Worm (Caenorhabditis elegans): ENCODE results near the gene wrt-10.

Gene wrt-10

DNA sequence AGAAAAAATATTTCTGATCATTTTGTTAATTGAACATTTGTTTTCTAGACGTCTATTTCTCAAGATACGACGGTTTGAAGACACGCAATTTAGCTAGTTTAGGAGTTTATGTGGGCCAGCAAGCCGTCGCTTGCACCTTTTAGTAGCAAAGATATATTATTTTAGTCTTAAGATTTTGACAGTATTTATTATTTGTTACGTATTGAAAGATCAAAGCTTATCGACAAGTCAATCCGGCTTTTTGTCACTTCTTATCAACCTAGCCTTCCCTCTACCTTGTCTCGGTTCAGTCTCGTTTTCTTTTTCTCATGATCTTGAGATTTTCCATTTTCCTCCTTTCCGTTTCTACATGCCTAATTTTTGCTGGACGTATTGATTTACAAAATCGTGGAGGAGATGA, 39.8 kb upstream of the wrt-10 start, which contains the start of gene F35D2.2:
Gene F35D2.2, plus strand, starts transcription at position 301 of the 400 bp plus-strand sequence.
- TF ChIP-seq aha-1 (tag), result peak; percentile 53
- TF ChIP-seq ces-1 (GFP tag; optimal IDR thresholded peaks at IDR 0.05), result no peak

DNA sequence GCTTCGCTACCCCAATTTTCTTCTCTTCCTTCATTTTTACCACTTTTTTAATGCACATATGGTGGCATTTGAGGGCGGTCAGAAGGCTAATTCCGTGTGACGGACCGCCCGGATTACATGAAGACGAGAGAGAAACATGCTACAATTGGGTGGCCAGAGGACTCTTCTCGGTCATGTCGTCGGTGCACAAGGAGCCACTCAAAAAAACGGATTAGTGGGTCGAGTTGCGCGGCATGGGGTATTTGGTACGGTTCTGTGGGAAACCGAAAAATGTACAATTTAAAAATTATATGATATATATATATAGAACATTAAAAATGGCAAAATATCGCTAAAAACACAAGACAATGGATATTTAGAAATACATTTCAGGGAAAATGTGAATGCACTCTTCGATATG, 36.5 kb upstream of the wrt-10 start:
- TF ChIP-seq hlh-30 (tag; optimal IDR thresholded peaks at IDR 0.05; ENCODE audit: insufficient read depth) (no peak), madf-5 (GFP tag; IDR thresholded peaks at IDR 0.05) (0 out of 4 replicates have a peak, but pooled peaks of 1 of the 2 experiments have one; percentile 13)

DNA sequence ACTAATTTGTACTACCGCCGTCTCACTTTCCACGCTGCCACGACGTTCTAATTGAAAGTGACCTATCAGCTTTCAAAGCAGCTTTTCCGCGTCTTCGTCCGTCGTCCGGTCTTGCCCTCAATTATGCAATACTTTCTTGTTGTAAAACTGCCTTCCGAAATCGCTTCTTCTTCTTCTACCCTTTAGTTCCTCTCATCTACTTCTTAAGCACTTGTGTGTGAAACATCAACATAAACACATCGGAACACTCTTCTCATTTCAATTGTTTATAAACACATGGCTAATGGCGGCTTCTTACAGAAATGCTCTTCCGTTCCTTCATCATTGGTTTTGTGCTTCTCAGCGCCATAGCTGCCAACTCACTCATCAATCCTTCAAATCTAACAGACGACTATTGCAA, 35.9 kb upstream of the wrt-10 start, which contains the start of gene F35D2.3:
Gene F35D2.3, plus strand, starts transcription at position 301 of the 400 bp plus-strand sequence.
- TF ChIP-seq mxl-2 (GFP tag; conservative IDR thresholded peaks at IDR 0.05), result no peak
- no peak for TF ChIP-seq nhr-76 (tag; optimal IDR thresholded peaks at IDR 0.05)
- no peak for TF ChIP-seq jun-1 (tag; optimal IDR thresholded peaks at IDR 0.05)
- TF ChIP-seq zag-1 (tag; optimal IDR thresholded peaks at IDR 0.05), result no peak
- no peak for TF ChIP-seq ceh-32 (tag; optimal IDR thresholded peaks at IDR 0.05; ENCODE audit: poor library complexity)
- no peak for TF ChIP-seq Y48G9A.11 (GFP tag; IDR thresholded peaks at IDR 0.05)

DNA sequence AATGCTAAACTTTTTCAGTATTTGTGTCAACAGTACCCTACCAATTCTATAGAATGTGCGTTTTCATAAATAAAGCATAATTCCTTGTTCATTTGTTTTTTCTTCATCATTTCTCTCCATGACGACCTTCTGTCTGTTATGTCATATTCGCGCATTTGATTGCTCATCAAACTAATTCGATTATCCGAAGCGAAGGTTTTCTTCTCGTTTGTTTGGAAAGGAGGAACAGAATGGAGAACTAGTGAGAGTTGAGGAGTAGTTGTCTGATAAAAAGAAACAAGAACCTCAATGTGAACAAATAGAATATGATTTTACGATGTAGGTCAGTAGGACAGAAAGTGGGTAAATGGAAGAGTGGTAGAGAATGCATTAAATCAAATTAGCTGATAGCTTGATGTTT, 28.3 kb upstream of the wrt-10 start:
- TF ChIP-seq fos-1 (tag; optimal IDR thresholded peaks at IDR 0.05) (no peak), unc-62 (GFP tag; optimal IDR thresholded peaks at IDR 0.05 in 1 of 2) (peak in 1 of 2 experiments; percentile 87), unc-62 (tag; optimal IDR thresholded peaks at IDR 0.05) (no peak)

DNA sequence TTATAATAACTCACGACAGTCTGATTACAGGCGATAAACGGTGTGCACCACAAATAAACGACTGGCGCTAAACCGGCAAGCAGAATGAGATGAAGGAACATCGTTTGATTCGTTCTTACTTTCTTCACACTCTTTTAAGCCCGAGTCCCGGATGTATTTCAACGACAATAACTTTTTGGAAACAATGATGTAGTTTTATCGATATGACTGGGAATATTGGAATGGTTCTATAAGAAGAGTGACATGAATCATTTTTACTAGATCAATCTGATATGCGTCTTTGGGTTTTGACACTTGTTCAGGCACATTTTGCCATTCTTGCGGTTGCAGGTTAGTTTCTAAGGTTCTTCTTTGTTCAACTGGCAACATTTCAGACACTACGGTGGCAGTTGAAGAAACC, 27.1 kb upstream of the wrt-10 start, which contains the start of the genes ZK1290.11 and ZK1290.1:
Gene ZK1290.11, minus strand, starts transcription at position 101 of the 400 bp plus-strand sequence.
Gene ZK1290.1, plus strand, starts transcription at position 271 of the 400 bp plus-strand sequence.
- TF ChIP-seq zfp-3 (GFP tag; conservative IDR thresholded peaks at IDR 0.05), result no peak
- TF ChIP-seq D1046.2 (GFP tag; IDR thresholded peaks at IDR 0.05), result no peak
- TF ChIP-seq lin-13 (GFP tag; optimal IDR thresholded peaks at IDR 0.05), result no peak
- TF ChIP-seq dve-1 (tag; optimal IDR thresholded peaks at IDR 0.05; ENCODE audit: insufficient read depth), result no peak
- TF ChIP-seq lin-1 (GFP tag; IDR thresholded peaks at IDR 0.05), result no peak

DNA sequence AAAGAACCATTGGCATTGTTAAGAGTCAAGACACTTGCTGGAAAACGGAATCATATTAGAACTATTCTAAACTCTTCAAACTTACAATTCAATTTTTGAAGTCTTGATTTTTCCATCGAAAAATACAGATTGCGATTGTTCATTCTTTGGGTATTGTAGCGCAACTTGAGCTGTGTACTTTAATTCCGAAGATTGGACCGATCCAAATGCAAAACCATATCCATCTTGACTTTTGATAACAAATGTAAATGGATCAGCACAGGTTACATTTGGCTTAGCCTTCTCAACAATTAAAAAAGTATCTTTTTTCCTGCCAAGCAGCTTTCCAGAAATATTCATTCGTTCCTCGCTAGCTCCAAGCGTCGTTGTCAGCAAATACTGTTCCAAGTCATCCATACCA, 26.5 kb upstream of the wrt-10 start:
- peak in 1 of 2 experiments; percentile 96 for TF ChIP-seq unc-62 (GFP tag; optimal IDR thresholded peaks at IDR 0.05 in 1 of 2)
- no peak for TF ChIP-seq unc-62 (tag; optimal IDR thresholded peaks at IDR 0.05)
- TF ChIP-seq skn-1 (tag; optimal IDR thresholded peaks at IDR 0.05), result no peak

DNA sequence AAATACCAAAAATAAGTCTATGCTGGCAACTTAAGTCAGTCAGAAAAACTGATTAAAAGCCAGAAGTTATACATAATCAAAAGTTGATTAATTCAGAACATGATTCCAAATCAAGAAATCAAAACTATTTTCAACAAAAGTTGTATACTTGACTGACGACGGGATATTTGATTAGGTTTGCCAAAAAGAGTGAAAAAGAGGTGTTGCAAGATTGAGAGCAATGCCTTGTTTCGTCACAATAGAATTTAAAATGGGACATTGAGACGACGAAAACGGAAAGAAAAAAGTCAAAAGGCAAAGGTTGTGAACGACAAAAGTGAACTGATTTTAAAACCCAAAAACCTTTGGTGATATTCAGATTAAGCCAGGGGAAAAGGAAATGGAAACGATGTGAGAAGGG, 24.5 kb upstream of the wrt-10 start:
- TF ChIP-seq fkh-10 (GFP tag; optimal IDR thresholded peaks at IDR 0.05) (peak; percentile 92), ZK546.5 (tag; optimal IDR thresholded peaks at IDR 0.05) (no peak), unc-130 (GFP tag; optimal IDR thresholded peaks at IDR 0.05) (no peak)

DNA sequence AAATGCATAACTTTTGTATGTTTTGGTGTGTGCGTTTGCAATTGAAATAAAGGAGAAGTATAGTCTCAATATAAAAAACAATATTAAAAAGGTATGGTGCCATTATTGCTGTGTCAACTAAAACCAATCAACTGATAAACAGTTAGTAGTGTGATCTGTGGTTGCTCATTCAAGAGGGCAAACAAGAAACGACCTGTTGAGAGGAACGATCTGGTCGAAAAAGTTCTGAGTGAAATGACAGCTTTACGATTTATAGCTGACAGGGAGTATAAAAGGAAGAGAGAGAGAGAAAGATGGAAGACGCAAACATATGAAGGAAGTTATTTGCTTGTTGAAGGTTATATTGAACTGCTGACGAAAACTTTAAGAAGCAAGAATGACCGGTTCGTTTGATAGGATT, 23.6 kb upstream of the wrt-10 start:
- TF ChIP-seq T20F7.1 (GFP tag; optimal IDR thresholded peaks at IDR 0.05), result no peak
- no peak for TF ChIP-seq duxl-1 (tag; optimal IDR thresholded peaks at IDR 0.05; ENCODE audit: poor library complexity)
- TF ChIP-seq nhr-25 (tag; optimal IDR thresholded peaks at IDR 0.05; ENCODE audit: borderline replicate concordance, insufficient read depth), result no peak
- TF ChIP-seq nhr-28 (tag; optimal IDR thresholded peaks at IDR 0.05), result peak; percentile 30
- TF ChIP-seq dmd-6 (GFP tag; IDR thresholded peaks at IDR 0.05), result peak; percentile 83
- peak in 1 of 2 experiments; percentile 33 for TF ChIP-seq mdl-1 (tag; optimal IDR thresholded peaks at IDR 0.05)
- peak; percentile 17 for TF ChIP-seq nhr-48 (tag; optimal IDR thresholded peaks at IDR 0.05)
- no peak for TF ChIP-seq daf-16 (GFP tag; optimal IDR thresholded peaks at IDR 0.05)
- peak; percentile 77 for TF ChIP-seq daf-16 (tag; optimal IDR thresholded peaks at IDR 0.05)
- no peak for TF ChIP-seq snpc-1.2 (GFP tag; IDR thresholded peaks at IDR 0.05)
- no peak for TF ChIP-seq pha-4 (GFP tag; IDR thresholded peaks at IDR 0.05)
- no peak for TF ChIP-seq pha-4 (tag; optimal IDR thresholded peaks at IDR 0.05)
- no peak for TF ChIP-seq spr-1 (tag; optimal IDR thresholded peaks at IDR 0.05)
- no peak for TF ChIP-seq nhr-11 (tag; optimal IDR thresholded peaks at IDR 0.05)
- no peak for TF ChIP-seq aly-2 (tag; optimal IDR thresholded peaks at IDR 0.05)
- TF ChIP-seq fkh-10 (GFP tag; optimal IDR thresholded peaks at IDR 0.05), result no peak
- TF ChIP-seq hlh-11 (tag; optimal IDR thresholded peaks at IDR 0.05), result peak; percentile 66
- TF ChIP-seq R02D3.7 (tag; optimal IDR thresholded peaks at IDR 0.05), result no peak
